Worm (Caenorhabditis elegans) whole organism, early embryonic: Measurements from ENCODE around the gene srn-1.

ENCODE experiments used
- B0310.2 ChIP-seq: sonication (generic microtip); optimal IDR thresholded peaks from 2 replicates; lab custom pipeline; 2016; ENCODE audit warnings: mild to moderate bottlenecking, missing genetic modification characterization, missing compliant biosample characterization
- aly-1 ChIP-seq: sonication (generic microtip); optimal IDR thresholded peaks from 2 replicates; lab custom pipeline; 2016; ENCODE audit warnings: missing genetic modification characterization, missing compliant biosample characterization
- ama-1 ChIP-seq: fragments of 150-350 bp; optimal IDR thresholded peaks from 2 replicates; lab custom pipeline; 2014
- ceh-36 ChIP-seq: sonication (generic microtip); optimal IDR thresholded peaks from 2 replicates; lab custom pipeline; 2016; ENCODE audit warnings: missing genetic modification characterization, inconsistent platforms, missing compliant biosample characterization
- flt-1 ChIP-seq: fragments of 200-800 bp; sonication (Bioruptor generic); IDR thresholded peaks from 2 replicates; pipeline ENCODE4 v1.3.6; 2022; ENCODE audit warnings: missing genetic modification characterization, missing compliant biosample characterization
- hmg-4 ChIP-seq: fragments of 200-800 bp; sonication (Bioruptor generic); optimal IDR thresholded peaks from 2 replicates; lab custom pipeline; 2018; ENCODE audit warnings: mild to moderate bottlenecking, missing genetic modification characterization, missing compliant biosample characterization
- hnd-1 ChIP-seq: sonication (generic microtip); optimal IDR thresholded peaks from 2 replicates; lab custom pipeline; 2016; ENCODE audit warnings: missing genetic modification characterization, missing compliant biosample characterization
- scrt-1 ChIP-seq: fragments of 200-800 bp; sonication (Bioruptor generic); IDR thresholded peaks from 2 replicates; pipeline ENCODE4 v1.3.6; 2022; ENCODE audit warnings: missing genetic modification characterization, missing compliant biosample characterization
- tbx-11 ChIP-seq: fragments of 200-800 bp; sonication (Bioruptor generic); IDR thresholded peaks from 2 replicates; pipeline ENCODE4 v1.3.6; 2022; ENCODE audit warnings: missing genetic modification characterization, missing compliant biosample characterization
- tbx-37 ChIP-seq: fragments of 200-800 bp; sonication (Bioruptor generic); conservative IDR thresholded peaks from 2 replicates; pipeline ENCODE4 v1.3.6; 2022; ENCODE audit warnings: missing genetic modification reagents, missing genetic modification characterization, missing compliant biosample characterization

DNA sequence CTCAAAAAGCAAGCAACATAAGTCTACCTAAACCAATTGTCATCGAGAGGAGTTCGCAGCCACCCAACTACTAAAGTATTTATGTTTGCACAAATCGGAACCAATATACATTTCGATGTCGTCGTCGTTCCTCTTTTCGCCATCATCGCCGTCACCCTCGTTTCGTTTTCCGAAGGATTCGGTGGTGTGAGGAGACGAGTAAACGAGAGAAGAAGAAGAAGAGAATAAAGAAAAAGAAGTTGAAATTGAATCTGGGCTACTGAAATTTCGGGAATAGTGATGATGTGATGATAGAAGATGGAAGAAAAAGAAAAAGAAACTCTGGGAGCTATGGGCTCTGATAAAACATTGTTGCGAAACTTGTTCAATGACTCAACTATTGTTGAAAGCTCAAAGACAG is 17.7 kb downstream of the srn-1 start:
- TF ChIP-seq tbx-37 (GFP tag; lab: Robert Waterston, UW) (no peak), ama-1 (no peak), flt-1 (GFP tag; lab: Robert Waterston, UW) (no peak), ceh-36 (tag; lab: Kevin White, UChicago) (no peak), tbx-11 (no peak), B0310.2 (tag; lab: Kevin White, UChicago) (no peak), aly-1 (no peak), scrt-1 (GFP tag; lab: Robert Waterston, UW) (no peak), hmg-4 (GFP tag; lab: Kevin White, UChicago) (no peak), hnd-1 (tag; lab: Kevin White, UChicago) (no peak)
